Fruit fly (Drosophila melanogaster): Measurements from ENCODE around the gene CG6073.
A peak's percentile ranks its signal among the peaks of the same experiment; 100 is the strongest.

The CG6073 gene

DNA sequence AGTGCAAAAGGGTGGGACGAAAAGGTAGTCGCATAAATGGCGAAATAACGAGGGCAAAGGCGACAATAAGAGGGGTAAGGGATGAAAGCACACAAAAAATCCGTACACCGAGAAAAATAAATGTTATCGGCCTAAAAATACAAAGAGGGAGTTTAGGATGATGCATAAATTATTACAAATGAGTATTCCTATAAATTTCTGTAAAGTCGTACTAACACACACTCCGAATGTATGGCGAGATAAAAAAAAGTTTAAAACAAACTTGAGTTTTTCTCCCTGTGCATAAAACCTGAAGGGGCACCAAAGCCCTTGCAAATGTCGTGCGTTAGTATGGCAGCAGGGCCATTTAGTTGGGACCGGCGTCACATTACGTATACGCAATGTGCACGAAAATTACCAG is 16.6 kb downstream of the CG6073 start (continued):
- TF ChIP-seq bcd (GFP tag; optimal IDR thresholded peaks at IDR 0.05) = peak; percentile 56
- TF ChIP-seq Xbp1 (GFP tag; optimal IDR thresholded peaks at IDR 0.05) = peak; percentile 20
- peak; percentile 68 for TF ChIP-seq CG13624 (GFP tag; optimal IDR thresholded peaks at IDR 0.05)
- TF ChIP-seq CG17802 (tag; optimal IDR thresholded peaks at IDR 0.05) = peak; percentile 4
- no peak for TF ChIP-seq CG10565 (GFP tag; optimal IDR thresholded peaks at IDR 0.05)
- TF ChIP-seq emc (GFP tag; optimal IDR thresholded peaks at IDR 0.05) = peak; percentile 18
- TF ChIP-seq CG17385 (GFP tag; optimal IDR thresholded peaks at IDR 0.05) = peak; percentile 18
- TF ChIP-seq caup (GFP tag; optimal IDR thresholded peaks at IDR 0.05; ENCODE audit: severe bottlenecking) = peak; percentile 73
- no peak for TF ChIP-seq CG10462 (GFP tag; optimal IDR thresholded peaks at IDR 0.05)
- TF ChIP-seq salm (tag; optimal IDR thresholded peaks at IDR 0.05) = no peak
- no peak for TF ChIP-seq Kr (GFP tag; optimal IDR thresholded peaks at IDR 0.05)
- TF ChIP-seq Chrac-16 (GFP tag; optimal IDR thresholded peaks at IDR 0.05) = no peak
- TF ChIP-seq Hey (tag; optimal IDR thresholded peaks at IDR 0.05) = no peak
- TF ChIP-seq ttk (GFP tag; IDR thresholded peaks at IDR 0.05) = peak; percentile 62
- TF ChIP-seq CG10543 (GFP tag; optimal IDR thresholded peaks at IDR 0.05) = peak; percentile 52
- peak; percentile 54 for TF ChIP-seq Sox102F (GFP tag; optimal IDR thresholded peaks at IDR 0.05)
- TF ChIP-seq gsb (GFP tag; IDR thresholded peaks at IDR 0.05) = no peak
- no peak for TF ChIP-seq klu (GFP tag; IDR thresholded peaks at IDR 0.05)
- TF ChIP-seq Sox100B (GFP tag; optimal IDR thresholded peaks at IDR 0.05) = peak; percentile 46
- peak; percentile 39 for TF ChIP-seq CG12104 (GFP tag; optimal IDR thresholded peaks at IDR 0.05)
- TF ChIP-seq CG4820 (GFP tag; optimal IDR thresholded peaks at IDR 0.05) = peak; percentile 52
- TF ChIP-seq sqz (GFP tag; optimal IDR thresholded peaks at IDR 0.05) = peak; percentile 55
- TF ChIP-seq E2f1 (GFP tag; IDR thresholded peaks at IDR 0.05) = 0 out of 2 replicates have a peak, but pooled peaks have one; percentile 41
- peak; percentile 28; the same call in 1 of the 2 replicates for TF ChIP-seq CG4730 (GFP tag; IDR thresholded peaks at IDR 0.05)
- TF ChIP-seq CG3065 (GFP tag; optimal IDR thresholded peaks at IDR 0.05) = no peak
- no peak for TF ChIP-seq Scr (GFP tag; IDR thresholded peaks at IDR 0.05; ENCODE audit: partially characterized antibody)
- no peak for TF ChIP-seq p53 (GFP tag; optimal IDR thresholded peaks at IDR 0.05)
- TF ChIP-seq Fer2 (tag; optimal IDR thresholded peaks at IDR 0.05) = peak; percentile 22
- TF ChIP-seq CG7839 (tag; optimal IDR thresholded peaks at IDR 0.05) = peak; percentile 72
- TF ChIP-seq slou (GFP tag; optimal IDR thresholded peaks at IDR 0.05) = peak; percentile 39
- TF ChIP-seq fu2 (GFP tag; optimal IDR thresholded peaks at IDR 0.05) = no peak
- no peak for TF ChIP-seq Doc3 (GFP tag; IDR thresholded peaks at IDR 0.05; ENCODE audit: partially characterized antibody)
- TF ChIP-seq CG8924 (tag; optimal IDR thresholded peaks at IDR 0.05) = no peak
- peak; percentile 12; the same call in 1 of the 2 replicates for TF ChIP-seq Ravus (GFP tag; IDR thresholded peaks at IDR 0.05)
- no peak for TF ChIP-seq Blimp-1 (GFP tag; optimal IDR thresholded peaks at IDR 0.05)
- TF ChIP-seq Hr51 (GFP tag; optimal IDR thresholded peaks at IDR 0.05) = peak in 1 of 2 experiments; percentile 50
- no peak for TF ChIP-seq D (optimal IDR thresholded peaks at IDR 0.05)
- peak; percentile 16 for TF ChIP-seq D (GFP tag; optimal IDR thresholded peaks at IDR 0.05)
- peak; percentile 38 for TF ChIP-seq CG34376 (GFP tag; optimal IDR thresholded peaks at IDR 0.05)
- peak; percentile 27; the same call in 1 of the 2 replicates for TF ChIP-seq CG10366 (GFP tag; IDR thresholded peaks at IDR 0.05)
- no peak for TF ChIP-seq ac (GFP tag; optimal IDR thresholded peaks at IDR 0.05)
- no peak for TF ChIP-seq CG10274 (GFP tag; optimal IDR thresholded peaks at IDR 0.05)
- TF ChIP-seq CG6254 (GFP tag; optimal IDR thresholded peaks at IDR 0.05) = no peak
- TF ChIP-seq CG10654 (GFP tag; optimal IDR thresholded peaks at IDR 0.05) = peak; percentile 1
- no peak for TF ChIP-seq nerfin-2 (GFP tag; IDR thresholded peaks at IDR 0.05; ENCODE audit: partially characterized antibody)
- TF ChIP-seq lov (optimal IDR thresholded peaks at IDR 0.05) = no peak
- TF ChIP-seq lov (GFP tag; IDR thresholded peaks at IDR 0.05) = no peak
- TF ChIP-seq dm (GFP tag; optimal IDR thresholded peaks at IDR 0.05) = no peak
- TF ChIP-seq CG14667 (GFP tag; IDR thresholded peaks at IDR 0.05) = peak; percentile 40; the same call in 1 of the 2 replicates
- TF ChIP-seq CG17912 (GFP tag; optimal IDR thresholded peaks at IDR 0.05) = no peak
- TF ChIP-seq hb (GFP tag; IDR thresholded peaks at IDR 0.05; ENCODE audit: partially characterized antibody) = no peak
